Fruit fly (Drosophila melanogaster): ENCODE results near the gene Mcm10.

dm6 chr2L:21219640-21220085 is 39.9 kb downstream of the Mcm10 start:
- TF ChIP-seq CG11085 (GFP tag; IDR thresholded peaks at IDR 0.05) (no peak), CG12219 (GFP tag; optimal IDR thresholded peaks at IDR 0.05) (no peak), gcm2 (GFP tag; optimal IDR thresholded peaks at IDR 0.05) (no peak), CG4282 (GFP tag; optimal IDR thresholded peaks at IDR 0.05) (no peak), CG11696 (GFP tag; IDR thresholded peaks at IDR 0.05) (no peak), Xbp1 (GFP tag; optimal IDR thresholded peaks at IDR 0.05) (no peak), shn (GFP tag; optimal IDR thresholded peaks at IDR 0.05) (peak; percentile 0), chm (GFP tag; IDR thresholded peaks at IDR 0.05) (no peak; the same call in 1 of the 2 replicates), insv (GFP tag; optimal IDR thresholded peaks at IDR 0.05) (no peak), tap (tag; optimal IDR thresholded peaks at IDR 0.05) (no peak), CG31224 (GFP tag; IDR thresholded peaks at IDR 0.05) (no peak), CG6813 (GFP tag; optimal IDR thresholded peaks at IDR 0.05) (peak; percentile 3), CG6254 (GFP tag; optimal IDR thresholded peaks at IDR 0.05) (no peak)
